Fruit fly (Drosophila melanogaster) whole organism, embryonic: ENCODE measurements around the gene Taf11.

Experiments
- Atf-2 ChIP-seq: fragments of 200-800 bp; sonication (Bioruptor generic); optimal IDR thresholded peaks from 2 replicates; lab custom pipeline; 2016; ENCODE audit warnings: missing biosample characterization, missing genetic modification characterization
- CG11085 ChIP-seq: fragments of 200-800 bp; sonication (Bioruptor generic); IDR thresholded peaks from 2 replicates; pipeline ENCODE4 v1.3.6; 2022; ENCODE audit warnings: missing biosample characterization, missing genetic modification characterization
- CG11560 ChIP-seq: fragments of 200-800 bp; sonication (Bioruptor generic); IDR thresholded peaks from 3 replicates; pipeline ENCODE4 v1.3.6; 2022; ENCODE audit warnings: missing biosample characterization, missing genetic modification characterization
- CG12769 ChIP-seq: fragments of 200-800 bp; sonication (Bioruptor generic); optimal IDR thresholded peaks from 2 replicates; lab custom pipeline; 2019; ENCODE audit warnings: missing biosample characterization, mild to moderate bottlenecking, missing genetic modification characterization, moderate library complexity
- CG13424 ChIP-seq: fragments of 200-800 bp; sonication (Bioruptor generic); optimal IDR thresholded peaks from 2 replicates; lab custom pipeline; 2019; ENCODE audit warnings: missing biosample characterization, mild to moderate bottlenecking, missing genetic modification characterization, moderate library complexity
- CG14667 ChIP-seq: fragments of 200-800 bp; sonication (Bioruptor generic); IDR thresholded peaks from 2 replicates; pipeline ENCODE4 v1.3.6; 2022; ENCODE audit warnings: missing biosample characterization, missing genetic modification characterization
- CG2116 ChIP-seq: fragments of 200-800 bp; sonication (Bioruptor generic); optimal IDR thresholded peaks from 3 replicates; lab custom pipeline; 2018; ENCODE audit warnings: missing biosample characterization, mild to moderate bottlenecking, missing genetic modification characterization
- CG2202 ChIP-seq: fragments of 200-800 bp; sonication (Bioruptor generic); optimal IDR thresholded peaks from 2 replicates; lab custom pipeline; 2018; ENCODE audit warnings: missing biosample characterization, mild to moderate bottlenecking, missing genetic modification characterization
- CG31388 ChIP-seq: fragments of 200-800 bp; sonication (Bioruptor generic); optimal IDR thresholded peaks from 2 replicates; lab custom pipeline; 2016; ENCODE audit warnings: missing biosample characterization, missing genetic modification characterization
- CG3163 ChIP-seq: fragments of 200-800 bp; sonication (Bioruptor generic); optimal IDR thresholded peaks from 3 replicates; lab custom pipeline; 2016; ENCODE audit warnings: missing biosample characterization, missing genetic modification characterization
- CG32532 ChIP-seq: fragments of 200-800 bp; sonication (Bioruptor generic); IDR thresholded peaks from 2 replicates; pipeline ENCODE4 v1.3.6; 2022; ENCODE audit warnings: missing biosample characterization, missing genetic modification characterization
- CG33557 ChIP-seq: fragments of 200-800 bp; sonication (Bioruptor generic); optimal IDR thresholded peaks from 2 replicates; lab custom pipeline; 2019; ENCODE audit warnings: missing biosample characterization, mild to moderate bottlenecking, missing genetic modification characterization, moderate library complexity
- CG34224 ChIP-seq: fragments of 200-800 bp; sonication (Bioruptor generic); IDR thresholded peaks from 3 replicates; pipeline ENCODE4 v1.3.6; 2022; ENCODE audit warnings: missing biosample characterization, missing genetic modification characterization; ENCODE audit not compliant: partially characterized antibody
- CG5953 ChIP-seq: fragments of 200-800 bp; sonication (Bioruptor generic); IDR thresholded peaks from 2 replicates; pipeline ENCODE4 v1.3.6; 2022; ENCODE audit warnings: missing biosample characterization, missing genetic modification characterization
- CG7928 ChIP-seq: fragments of 200-800 bp; sonication (Bioruptor generic); optimal IDR thresholded peaks from 2 replicates; lab custom pipeline; 2017; ENCODE audit warnings: missing biosample characterization, mild to moderate bottlenecking, missing genetic modification characterization
- Chrac-16 ChIP-seq: fragments of 200-800 bp; sonication (Bioruptor generic); optimal IDR thresholded peaks from 3 replicates; lab custom pipeline; 2016; ENCODE audit warnings: missing biosample characterization, missing genetic modification characterization
- CoRest ChIP-seq: fragments of 200-800 bp; sonication (Bioruptor generic); optimal IDR thresholded peaks from 3 replicates; lab custom pipeline; 2018; ENCODE audit warnings: missing biosample characterization, mild to moderate bottlenecking, missing genetic modification characterization, moderate library complexity
- D ChIP-seq, 2 experiments: fragments of 200-800 bp in 1 of 2; fragments of >200 bp in 1 of 2; sonication (Bioruptor generic) in 1 of 2; optimal IDR thresholded peaks; 2 replicates in 1 of 2; 3 replicates in 1 of 2; lab custom pipeline; 2017; ENCODE audit warnings: mild to moderate bottlenecking in 1 of 2, missing biosample characterization in 1 of 2, missing genetic modification characterization in 1 of 2, missing genetic modification reagents in 1 of 2
- Dip2 ChIP-seq: fragments of 200-800 bp; sonication (Bioruptor generic); IDR thresholded peaks from 2 replicates; pipeline ENCODE4 v1.3.6; 2022; ENCODE audit warnings: missing biosample characterization, missing genetic modification characterization
- Doc2 ChIP-seq: fragments of 200-800 bp; sonication (Bioruptor generic); IDR thresholded peaks from 2 replicates; pipeline ENCODE4 v1.3.6; 2022; ENCODE audit warnings: missing biosample characterization, missing genetic modification characterization
- Gug ChIP-seq: fragments of 200-800 bp; sonication (Bioruptor generic); IDR thresholded peaks from 4 replicates; pipeline ENCODE4 v1.3.6; 2022; ENCODE audit warnings: missing biosample characterization, missing genetic modification characterization
- HLH4C ChIP-seq: fragments of 200-800 bp; sonication (Bioruptor generic); IDR thresholded peaks from 3 replicates; pipeline ENCODE4 v1.3.6; 2022; ENCODE audit warnings: missing biosample characterization, missing genetic modification characterization; ENCODE audit not compliant: partially characterized antibody
- MTF-1 ChIP-seq: fragments of 200-800 bp; sonication (Bioruptor generic); optimal IDR thresholded peaks from 2 replicates; lab custom pipeline; 2018; ENCODE audit warnings: missing biosample characterization, mild to moderate bottlenecking, missing genetic modification characterization, borderline replicate concordance
- Mrtf ChIP-seq: fragments of 200-800 bp; sonication (Bioruptor generic); IDR thresholded peaks from 3 replicates; pipeline ENCODE4 v1.3.6; 2022; ENCODE audit warnings: missing biosample characterization, missing genetic modification characterization
- Nf-YA ChIP-seq: fragments of 200-800 bp; sonication (Bioruptor generic); IDR thresholded peaks from 2 replicates; pipeline ENCODE4 v1.3.6; 2022; ENCODE audit warnings: missing biosample characterization, missing genetic modification characterization
- NfI ChIP-seq: fragments of 200-800 bp; sonication (Bioruptor generic); optimal IDR thresholded peaks from 3 replicates; lab custom pipeline; 2018; ENCODE audit warnings: missing biosample characterization, mild to moderate bottlenecking, missing genetic modification characterization, moderate library complexity
- TFAM ChIP-seq: fragments of 200-800 bp; sonication (Bioruptor generic); optimal IDR thresholded peaks from 2 replicates; lab custom pipeline; 2017; ENCODE audit warnings: missing biosample characterization, missing genetic modification characterization, inconsistent platforms
- Xrp1 ChIP-seq: fragments of 200-800 bp; sonication (Bioruptor generic); IDR thresholded peaks from 2 replicates; pipeline ENCODE4 v1.3.6; 2022; ENCODE audit warnings: missing biosample characterization, missing genetic modification characterization
- cad ChIP-seq: fragments of >200 bp; optimal IDR thresholded peaks from 2 replicates; lab custom pipeline; 2017; ENCODE audit warnings: missing biosample characterization, missing genetic modification characterization
- chif ChIP-seq, 2 experiments: fragments of 200-800 bp; sonication (Bioruptor generic); optimal IDR thresholded peaks; 3 replicates each; lab custom pipeline; 2016; ENCODE audit warnings: missing biosample characterization in 2 of 2, missing genetic modification characterization in 2 of 2
- chinmo ChIP-seq: fragments of 200-800 bp; sonication (Bioruptor generic); IDR thresholded peaks from 4 replicates; pipeline ENCODE4 v1.3.6; 2022; ENCODE audit warnings: missing biosample characterization, missing genetic modification characterization; ENCODE audit not compliant: partially characterized antibody
- ci ChIP-seq: fragments of 200-800 bp; sonication (Bioruptor generic); IDR thresholded peaks from 3 replicates; pipeline ENCODE4 v1.3.6; 2022; ENCODE audit warnings: missing biosample characterization, missing genetic modification characterization
- crol ChIP-seq: fragments of 200-800 bp; sonication (Bioruptor generic); IDR thresholded peaks from 2 replicates; pipeline ENCODE4 v1.3.6; 2022; ENCODE audit warnings: missing biosample characterization, missing genetic modification characterization
- grn ChIP-seq: fragments of 200-800 bp; sonication (Bioruptor generic); optimal IDR thresholded peaks from 3 replicates; lab custom pipeline; 2017; ENCODE audit warnings: missing biosample characterization, missing genetic modification characterization
- h ChIP-seq: fragments of >200 bp; optimal IDR thresholded peaks from 2 replicates; lab custom pipeline; 2017
- inv ChIP-seq: fragments of 200-800 bp; sonication (Bioruptor generic); IDR thresholded peaks from 2 replicates; pipeline ENCODE4 v1.3.6; 2022; ENCODE audit warnings: missing biosample characterization, missing genetic modification characterization; ENCODE audit not compliant: partially characterized antibody
- jigr1 ChIP-seq: fragments of 200-800 bp; sonication (Bioruptor generic); IDR thresholded peaks from 3 replicates; pipeline ENCODE4 v1.3.6; 2022; ENCODE audit warnings: missing biosample characterization, missing genetic modification characterization
- klu ChIP-seq: fragments of 200-800 bp; sonication (Bioruptor generic); IDR thresholded peaks from 2 replicates; pipeline ENCODE4 v1.3.6; 2022; ENCODE audit warnings: missing biosample characterization, missing genetic modification characterization
- lov ChIP-seq, 2 experiments: fragments of 200-800 bp in 1 of 2; fragments of >200 bp in 1 of 2; sonication (Bioruptor generic) in 1 of 2; IDR thresholded peaks in 1 of 2; optimal IDR thresholded peaks in 1 of 2; 2 replicates in 1 of 2; 3 replicates in 1 of 2; pipeline versions ENCODE4 v1.3.6 to Lab custom; 2017 to 2022; ENCODE audit warnings: missing biosample characterization in 1 of 2, missing genetic modification characterization in 1 of 2
- nmo ChIP-seq: fragments of 200-800 bp; sonication (Bioruptor generic); optimal IDR thresholded peaks from 2 replicates; lab custom pipeline; 2018; ENCODE audit warnings: missing biosample characterization, mild to moderate bottlenecking, missing genetic modification characterization, moderate library complexity
- p53 ChIP-seq: fragments of 200-800 bp; sonication (Bioruptor generic); optimal IDR thresholded peaks from 2 replicates; lab custom pipeline; 2016; ENCODE audit warnings: missing biosample characterization, missing genetic modification characterization
- pho ChIP-seq: fragments of 200-800 bp; sonication (Bioruptor generic); optimal IDR thresholded peaks from 2 replicates; lab custom pipeline; 2016; ENCODE audit warnings: missing biosample characterization, missing genetic modification characterization
- prd ChIP-seq, 3 experiments: fragments of >200 bp in 2 of 3; fragments of 200-800 bp in 1 of 3; sonication (Bioruptor generic) in 1 of 3; optimal IDR thresholded peaks in 2 of 3; IDR thresholded peaks in 1 of 3; 2 replicates in 2 of 3; 3 replicates in 1 of 3; pipeline versions ENCODE4 v1.3.6 to Lab custom; 2017 to 2022; ENCODE audit warnings: missing biosample characterization in 1 of 3, missing genetic modification characterization in 1 of 3
- ranshi ChIP-seq: fragments of 200-800 bp; sonication (Bioruptor generic); IDR thresholded peaks from 2 replicates; pipeline ENCODE4 v1.3.6; 2022; ENCODE audit warnings: missing biosample characterization, missing genetic modification characterization
- ro ChIP-seq: fragments of 200-800 bp; sonication (Bioruptor generic); IDR thresholded peaks from 2 replicates; pipeline ENCODE4 v1.3.6; 2022; ENCODE audit warnings: missing biosample characterization, missing genetic modification characterization
- sim ChIP-seq: fragments of 200-800 bp; sonication (Bioruptor generic); IDR thresholded peaks from 2 replicates; pipeline ENCODE4 v1.3.6; 2022; ENCODE audit warnings: missing biosample characterization, missing genetic modification characterization
- slou ChIP-seq: fragments of 200-800 bp; sonication (Bioruptor generic); optimal IDR thresholded peaks from 3 replicates; lab custom pipeline; 2016; ENCODE audit warnings: missing biosample characterization, missing genetic modification characterization
- unpg ChIP-seq: fragments of 200-800 bp; sonication (Bioruptor generic); optimal IDR thresholded peaks from 3 replicates; lab custom pipeline; 2018; ENCODE audit warnings: missing biosample characterization, mild to moderate bottlenecking, missing genetic modification characterization, moderate library complexity
- wek ChIP-seq: fragments of 200-800 bp; sonication (Bioruptor generic); optimal IDR thresholded peaks from 3 replicates; lab custom pipeline; 2018; ENCODE audit warnings: missing biosample characterization, mild to moderate bottlenecking, missing genetic modification characterization, moderate library complexity
- zf30C ChIP-seq: fragments of 200-800 bp; sonication (Bioruptor generic); optimal IDR thresholded peaks from 3 replicates; lab custom pipeline; 2018; ENCODE audit warnings: missing biosample characterization, mild to moderate bottlenecking, missing genetic modification characterization

Taf11 gene

DNA sequence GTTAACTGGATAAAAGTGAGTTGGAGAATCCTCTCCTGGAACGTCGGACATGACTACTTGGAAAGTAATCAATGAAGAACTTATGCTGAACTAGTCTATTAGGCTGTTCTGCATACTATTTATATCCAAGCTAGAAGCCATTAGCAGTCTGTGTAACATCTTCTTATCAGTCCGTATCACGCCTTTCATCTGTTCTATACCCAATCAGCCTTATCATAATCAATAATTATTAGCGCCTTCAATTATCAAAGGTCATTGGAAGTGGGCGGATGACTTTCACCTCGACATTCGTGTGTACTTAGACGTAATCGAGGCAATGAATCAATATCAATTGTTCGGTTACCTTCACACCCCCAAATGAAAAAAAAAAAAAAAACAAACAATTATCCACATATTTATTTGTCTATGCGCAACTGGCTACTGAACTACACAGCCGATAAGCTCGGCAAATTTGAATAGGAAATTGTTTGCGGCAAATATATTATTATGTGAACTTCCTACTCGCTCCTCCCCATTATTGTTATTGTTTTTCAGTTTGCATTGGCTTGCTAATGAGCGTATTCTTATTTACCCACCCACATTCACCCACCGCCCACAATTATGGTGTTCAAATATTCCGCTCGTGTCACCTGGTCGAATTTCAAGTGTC is 12.0 kb upstream of the Taf11 start, which contains the start of the genes ppk11 and ppk16 (continued):
- TF ChIP-seq prd (optimal IDR thresholded peaks at IDR 0.05; lab: Kevin White, UChicago): no peak
- no peak for TF ChIP-seq prd (GFP tag; IDR thresholded peaks at IDR 0.05; lab: Robert Waterston, UW)
- no peak for TF ChIP-seq CG11560
- TF ChIP-seq CG2116 (GFP tag; lab: Kevin White, UChicago): peak; percentile 14
- TF ChIP-seq CG3163 (GFP tag; lab: Kevin White, UChicago): no peak
- TF ChIP-seq cad (GFP tag; lab: Kevin White, UChicago): no peak
- no peak for TF ChIP-seq zf30C (GFP tag; lab: Kevin White, UChicago)
- no peak for TF ChIP-seq crol (GFP tag; lab: Robert Waterston, UW)
- no peak for TF ChIP-seq Nf-YA (GFP tag; lab: Robert Waterston, UW)
- no peak for TF ChIP-seq CG12769 (tag; lab: Kevin White, UChicago)
- no peak for TF ChIP-seq grn (GFP tag; lab: Kevin White, UChicago)
- no peak for TF ChIP-seq D (optimal IDR thresholded peaks at IDR 0.05; lab: Kevin White, UChicago)
- no peak for TF ChIP-seq D (GFP tag; optimal IDR thresholded peaks at IDR 0.05; lab: Kevin White, UChicago)
- no peak for TF ChIP-seq wek
- peak; percentile 77 for TF ChIP-seq Xrp1 (GFP tag; lab: Robert Waterston, UW)
- TF ChIP-seq p53 (GFP tag; lab: Kevin White, UChicago): no peak
- TF ChIP-seq Atf-2 (GFP tag; lab: Kevin White, UChicago): no peak
- TF ChIP-seq CG7928: no peak
- no peak for TF ChIP-seq Dip2 (GFP tag; lab: Robert Waterston, UW)
- no peak for TF ChIP-seq h (lab: Kevin White, UChicago)
- TF ChIP-seq slou (GFP tag; lab: Kevin White, UChicago): no peak
- TF ChIP-seq klu: no peak
- peak; percentile 1 for TF ChIP-seq CoRest (tag; lab: Kevin White, UChicago)
- peak; percentile 3 to 19 for TF ChIP-seq chif (GFP tag; optimal IDR thresholded peaks at IDR 0.05; lab: Kevin White, UChicago)
- no peak for TF ChIP-seq nmo (GFP tag; lab: Kevin White, UChicago)
- no peak for TF ChIP-seq HLH4C (GFP tag; lab: Robert Waterston, UW)
- TF ChIP-seq jigr1: no peak
- TF ChIP-seq ranshi (GFP tag; lab: Robert Waterston, UW): no peak
- TF ChIP-seq CG33557 (GFP tag; lab: Kevin White, UChicago): no peak
- no peak for TF ChIP-seq NfI (GFP tag; lab: Kevin White, UChicago)
- TF ChIP-seq CG11085 (GFP tag; lab: Robert Waterston, UW): no peak
- TF ChIP-seq chinmo: no peak
- no peak for TF ChIP-seq TFAM (GFP tag; lab: Kevin White, UChicago)
- no peak for TF ChIP-seq Mrtf (GFP tag; lab: Robert Waterston, UW)
- no peak for TF ChIP-seq Chrac-16 (GFP tag; lab: Kevin White, UChicago)
- TF ChIP-seq unpg (GFP tag; lab: Kevin White, UChicago): peak; percentile 31
- TF ChIP-seq CG34224: no peak
- TF ChIP-seq CG13424 (tag; lab: Kevin White, UChicago): no peak
- TF ChIP-seq CG5953 (GFP tag; lab: Robert Waterston, UW): no peak
- TF ChIP-seq MTF-1 (GFP tag; lab: Kevin White, UChicago): no peak
- TF ChIP-seq CG2202 (tag; lab: Kevin White, UChicago): peak; percentile 12
- TF ChIP-seq pho: peak; percentile 32
- no peak for TF ChIP-seq Gug (GFP tag; lab: Robert Waterston, UW)
- no peak for TF ChIP-seq Doc2 (GFP tag; lab: Robert Waterston, UW)
- TF ChIP-seq CG32532 (GFP tag; lab: Robert Waterston, UW): no peak
- TF ChIP-seq CG31388 (GFP tag; lab: Kevin White, UChicago): no peak
- TF ChIP-seq lov (optimal IDR thresholded peaks at IDR 0.05; lab: Kevin White, UChicago): no peak
- no peak for TF ChIP-seq lov (GFP tag; IDR thresholded peaks at IDR 0.05; lab: Robert Waterston, UW)
- no peak for TF ChIP-seq inv (GFP tag; lab: Robert Waterston, UW)
- no peak for TF ChIP-seq ro
- TF ChIP-seq ci: 0 out of 3 replicates have a peak, but pooled peaks have one; percentile 33
- TF ChIP-seq CG14667 (GFP tag; lab: Robert Waterston, UW): no peak
- no peak for TF ChIP-seq sim (GFP tag; lab: Robert Waterston, UW)
